Worm (Caenorhabditis elegans) whole organism, L3 larva: Measurements from ENCODE around the gene str-131.

Source experiments
- R02D3.7 ChIP-seq: fragments of 150-350 bp; optimal IDR thresholded peaks from 2 replicates; lab custom pipeline; 2014; ENCODE audit warnings: missing biosample characterization, missing genetic modification characterization
- aly-2 ChIP-seq: fragments of 150-350 bp; optimal IDR thresholded peaks from 2 replicates; lab custom pipeline; 2014; ENCODE audit warnings: missing biosample characterization, missing genetic modification characterization
- ama-1 ChIP-seq: fragments of 150-350 bp; optimal IDR thresholded peaks from 2 replicates; lab custom pipeline; 2018
- ceh-16 ChIP-seq: sonication (generic microtip); optimal IDR thresholded peaks from 2 replicates; lab custom pipeline; 2017; ENCODE audit warnings: missing biosample characterization, missing genetic modification characterization
- ceh-28 ChIP-seq: fragments of 150-350 bp; optimal IDR thresholded peaks from 2 replicates; lab custom pipeline; 2014; ENCODE audit warnings: missing biosample characterization, missing genetic modification reagents, missing genetic modification characterization
- ceh-82 ChIP-seq: fragments of 150-350 bp; optimal IDR thresholded peaks from 2 replicates; lab custom pipeline; 2014; ENCODE audit warnings: missing biosample characterization, missing genetic modification characterization
- ceh-9 ChIP-seq: sonication (generic microtip); optimal IDR thresholded peaks from 2 replicates; lab custom pipeline; 2018; ENCODE audit warnings: missing biosample characterization, missing genetic modification characterization
- daf-12 ChIP-seq: fragments of 150-350 bp; optimal IDR thresholded peaks from 2 replicates; lab custom pipeline; 2014; ENCODE audit warnings: missing biosample characterization, missing genetic modification reagents, missing genetic modification characterization
- egl-27 ChIP-seq: sonication (generic microtip); optimal IDR thresholded peaks from 4 replicates; lab custom pipeline; 2017; ENCODE audit warnings: missing biosample characterization, missing genetic modification reagents, missing genetic modification characterization
- elt-2 ChIP-seq: sonication (generic microtip); optimal IDR thresholded peaks from 2 replicates; lab custom pipeline; 2016; ENCODE audit warnings: missing genetic modification reagents, mild to moderate bottlenecking, missing genetic modification characterization, missing compliant biosample characterization
- elt-3 ChIP-seq, 3 experiments: fragments of 150-350 bp in 1 of 3; sonication (generic microtip) in 2 of 3; optimal IDR thresholded peaks; 2 replicates in 2 of 3; 4 replicates in 1 of 3; lab custom pipeline; 2014 to 2017; ENCODE audit warnings: missing biosample characterization in 3 of 3, missing genetic modification characterization in 3 of 3
- fkh-10 ChIP-seq: sonication (generic microtip); optimal IDR thresholded peaks from 2 replicates; lab custom pipeline; 2017; ENCODE audit warnings: missing biosample characterization, missing genetic modification reagents, missing genetic modification characterization
- fkh-2 ChIP-seq: fragments of 150-350 bp; optimal IDR thresholded peaks from 2 replicates; lab custom pipeline; 2014; ENCODE audit warnings: missing biosample characterization, missing genetic modification reagents, missing genetic modification characterization
- fos-1 ChIP-seq: fragments of 150-350 bp; optimal IDR thresholded peaks from 2 replicates; lab custom pipeline; 2014; ENCODE audit warnings: missing biosample characterization, missing genetic modification characterization
- hmg-11 ChIP-seq: sonication (generic microtip); optimal IDR thresholded peaks from 2 replicates; lab custom pipeline; 2016; ENCODE audit warnings: missing genetic modification characterization, missing compliant biosample characterization
- jun-1 ChIP-seq: fragments of 150-350 bp; optimal IDR thresholded peaks from 2 replicates; lab custom pipeline; 2014; ENCODE audit warnings: missing biosample characterization, missing genetic modification reagents, missing genetic modification characterization
- lin-39 ChIP-seq: fragments of 150-350 bp; optimal IDR thresholded peaks from 2 replicates; lab custom pipeline; 2018; ENCODE audit warnings: missing biosample characterization, missing genetic modification reagents, missing genetic modification characterization
- mdl-1 ChIP-seq: fragments of 150-350 bp; optimal IDR thresholded peaks from 2 replicates; lab custom pipeline; 2014; ENCODE audit warnings: missing biosample characterization, missing genetic modification characterization
- nhr-11 ChIP-seq: fragments of 150-350 bp; optimal IDR thresholded peaks from 2 replicates; lab custom pipeline; 2014; ENCODE audit warnings: missing biosample characterization, missing genetic modification characterization
- nhr-12 ChIP-seq: fragments of 150-350 bp; optimal IDR thresholded peaks from 2 replicates; lab custom pipeline; 2014; ENCODE audit warnings: missing biosample characterization, missing genetic modification characterization
- nhr-23 ChIP-seq: fragments of 150-350 bp; optimal IDR thresholded peaks from 2 replicates; lab custom pipeline; 2014; ENCODE audit warnings: missing biosample characterization, missing genetic modification reagents, missing genetic modification characterization
- nhr-28 ChIP-seq: fragments of 150-350 bp; optimal IDR thresholded peaks from 2 replicates; lab custom pipeline; 2014; ENCODE audit warnings: missing biosample characterization, missing genetic modification characterization
- nhr-43 ChIP-seq: sonication (generic microtip); optimal IDR thresholded peaks from 2 replicates; lab custom pipeline; 2016; ENCODE audit warnings: mild to moderate bottlenecking, missing genetic modification characterization, missing compliant biosample characterization; ENCODE audit not compliant: poor library complexity, severe bottlenecking
- nhr-67 ChIP-seq: fragments of 150-350 bp; optimal IDR thresholded peaks from 2 replicates; lab custom pipeline; 2014; ENCODE audit warnings: missing biosample characterization, missing genetic modification characterization
- nhr-76 ChIP-seq: fragments of 150-350 bp; sonication (generic microtip); optimal IDR thresholded peaks from 5 replicates; lab custom pipeline; 2014; ENCODE audit warnings: missing biosample characterization, missing genetic modification characterization
- nhr-77 ChIP-seq: fragments of 150-350 bp; optimal IDR thresholded peaks from 2 replicates; lab custom pipeline; 2014; ENCODE audit warnings: missing biosample characterization, missing genetic modification characterization
- pha-4 ChIP-seq: fragments of 150-350 bp; optimal IDR thresholded peaks from 2 replicates; lab custom pipeline; 2014; ENCODE audit warnings: missing biosample characterization, missing genetic modification reagents, missing genetic modification characterization
- skn-1 ChIP-seq: fragments of 150-350 bp; optimal IDR thresholded peaks from 2 replicates; lab custom pipeline; 2014; ENCODE audit warnings: missing biosample characterization, missing genetic modification characterization
- snpc-4 ChIP-seq: fragments of 150-350 bp; optimal IDR thresholded peaks from 2 replicates; lab custom pipeline; 2014; ENCODE audit warnings: missing biosample characterization, missing genetic modification characterization
- tbx-2 ChIP-seq: sonication (generic microtip); optimal IDR thresholded peaks from 2 replicates; lab custom pipeline; 2016; ENCODE audit warnings: mild to moderate bottlenecking, missing genetic modification characterization, missing compliant biosample characterization
- unc-39 ChIP-seq: sonication (generic microtip); optimal IDR thresholded peaks from 4 replicates; lab custom pipeline; 2017; ENCODE audit warnings: missing biosample characterization, missing genetic modification characterization
- unc-62 ChIP-seq: fragments of 150-350 bp; sonication (generic microtip); optimal IDR thresholded peaks from 4 replicates; lab custom pipeline; 2014; ENCODE audit warnings: missing biosample characterization, missing genetic modification reagents, missing genetic modification characterization
- ztf-4 ChIP-seq: fragments of 150-350 bp; optimal IDR thresholded peaks from 2 replicates; lab custom pipeline; 2014; ENCODE audit warnings: missing biosample characterization, missing genetic modification characterization

str-131 gene

DNA sequence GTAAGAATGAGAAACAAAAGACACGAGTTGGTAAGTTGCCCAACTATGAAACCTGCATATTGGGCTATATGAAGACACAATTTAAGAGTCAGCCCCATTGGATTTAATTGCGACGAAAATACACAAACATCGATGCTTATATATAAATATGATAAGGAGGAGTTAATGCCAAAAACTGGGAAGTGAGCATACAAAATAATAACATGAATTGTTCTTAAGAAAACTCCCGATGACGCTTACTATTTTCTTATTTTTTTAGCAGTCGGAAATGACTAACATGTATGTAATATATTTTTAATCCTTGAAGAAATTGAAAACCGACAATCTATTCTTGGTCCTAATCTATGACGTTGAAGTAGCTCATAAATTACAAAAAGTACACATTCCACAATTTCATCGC lies 9.4 kb downstream of the str-131 start, which contains the start of gene str-144:
Gene str-144 (minus strand): TSS at position 101 of the 400 bp plus-strand sequence.
- TF ChIP-seq nhr-28 (tag; lab: Kevin White, UChicago) (no peak), unc-62 (no peak), lin-39 (tag; lab: Kevin White, UChicago) (no peak), ama-1 (lab: Kevin White, UChicago) (no peak), skn-1 (tag; lab: Kevin White, UChicago) (no peak), daf-12 (tag; lab: Kevin White, UChicago) (no peak), ceh-16 (tag; lab: Kevin White, UChicago) (no peak), unc-39 (tag; lab: Kevin White, UChicago) (no peak), ceh-9 (no peak), fos-1 (tag; lab: Kevin White, UChicago) (no peak)

DNA sequence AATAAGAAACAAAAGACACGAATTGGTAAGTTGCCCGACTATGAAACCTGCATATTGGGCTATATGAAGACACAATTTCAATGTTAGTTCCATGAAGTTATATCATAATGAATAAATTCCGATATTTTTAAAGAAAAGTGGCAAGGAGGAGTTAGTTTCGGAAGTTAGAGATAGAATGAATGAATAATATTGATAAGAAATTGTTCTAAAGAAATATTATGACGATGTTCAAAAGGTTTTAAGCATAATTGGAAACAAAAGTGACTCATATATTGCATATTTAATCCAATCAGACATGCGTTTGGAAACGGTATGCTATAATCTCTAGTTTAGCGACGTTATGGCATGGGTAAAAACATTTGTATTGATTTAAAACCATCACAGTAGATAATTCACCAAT lies 11.8 kb downstream of the str-131 start, which contains the start of gene str-143:
Gene str-143 (minus strand): TSS at position 101 of the 400 bp plus-strand sequence.
- TF ChIP-seq skn-1 (tag; lab: Kevin White, UChicago) (no peak), snpc-4 (no peak), elt-3 (tag; optimal IDR thresholded peaks at IDR 0.05; lab: Kevin White, UChicago) (no peak), elt-2 (tag; lab: Kevin White, UChicago) (no peak), fos-1 (tag; lab: Kevin White, UChicago) (no peak), nhr-28 (tag; lab: Kevin White, UChicago) (no peak), nhr-67 (tag; lab: Kevin White, UChicago) (no peak), jun-1 (tag; lab: Kevin White, UChicago) (no peak), aly-2 (tag; lab: Kevin White, UChicago) (no peak)

- TF ChIP-seq nhr-77 (tag; lab: Kevin White, UChicago): no peak
- no peak for TF ChIP-seq nhr-76 (tag; lab: Kevin White, UChicago)
- no peak for TF ChIP-seq nhr-28 (tag; lab: Kevin White, UChicago)
- no peak for TF ChIP-seq tbx-2 (tag; lab: Kevin White, UChicago)
- TF ChIP-seq nhr-11 (tag; lab: Kevin White, UChicago): no peak
- no peak for TF ChIP-seq unc-62
- TF ChIP-seq ztf-4 (tag; lab: Kevin White, UChicago): no peak
- no peak for TF ChIP-seq nhr-23 (tag; lab: Kevin White, UChicago)
- TF ChIP-seq elt-3 (tag; optimal IDR thresholded peaks at IDR 0.05; lab: Kevin White, UChicago): no peak
- no peak for TF ChIP-seq lin-39 (tag; lab: Kevin White, UChicago)
- TF ChIP-seq ceh-28: no peak
- TF ChIP-seq fkh-10 (GFP tag; lab: Kevin White, UChicago): no peak
- no peak for TF ChIP-seq jun-1 (tag; lab: Kevin White, UChicago)
- no peak for TF ChIP-seq hmg-11 (tag; lab: Kevin White, UChicago)
- TF ChIP-seq nhr-43 (tag; lab: Kevin White, UChicago): no peak
- no peak for TF ChIP-seq mdl-1 (tag; lab: Kevin White, UChicago)
- TF ChIP-seq aly-2 (tag; lab: Kevin White, UChicago): no peak
- no peak for TF ChIP-seq nhr-12 (tag; lab: Kevin White, UChicago)
- no peak for TF ChIP-seq pha-4 (tag; lab: Kevin White, UChicago)
Observed at ce11 chrV:8067800-8068199, 13.7 kb downstream of the str-131 start, which contains the start of gene str-140. Gene str-140 (minus strand): TSS chrV:8067900.

- TF ChIP-seq R02D3.7 (tag; lab: Kevin White, UChicago) (no peak), daf-12 (tag; lab: Kevin White, UChicago) (no peak), fkh-2 (tag; lab: Kevin White, UChicago) (no peak), nhr-43 (tag; lab: Kevin White, UChicago) (no peak), nhr-12 (tag; lab: Kevin White, UChicago) (no peak)
Observed at ce11 chrV:8062074-8062473, 19.4 kb downstream of the str-131 start, which contains the start of gene str-139. Gene str-139 (minus strand): TSS chrV:8062174.

DNA sequence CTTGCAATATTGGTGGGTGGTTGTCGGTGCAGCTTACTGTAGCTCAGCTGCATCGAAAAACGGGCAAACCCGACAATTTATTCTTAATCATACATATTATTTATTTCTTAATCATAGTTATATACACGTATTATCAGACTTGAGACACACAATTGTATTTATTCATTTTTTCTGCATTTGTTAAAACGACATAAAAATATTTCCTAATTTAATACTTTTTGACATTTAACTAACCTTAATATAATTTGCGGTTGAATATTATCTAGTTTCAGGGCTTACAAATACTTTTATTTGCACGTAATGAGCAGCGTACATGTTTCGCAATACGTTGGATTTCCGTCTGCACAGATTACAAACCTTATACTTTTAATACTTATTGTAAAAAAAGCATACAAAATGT lies 23.1 kb downstream of the str-131 start, which contains the start of gene str-138:
Gene str-138 (plus strand): TSS at position 301 of the 400 bp plus-strand sequence.
- TF ChIP-seq ama-1 (lab: Kevin White, UChicago): no peak
- TF ChIP-seq tbx-2 (tag; lab: Kevin White, UChicago): no peak
- TF ChIP-seq ceh-16 (tag; lab: Kevin White, UChicago): no peak
- TF ChIP-seq pha-4 (tag; lab: Kevin White, UChicago): no peak
- no peak for TF ChIP-seq egl-27 (tag; lab: Kevin White, UChicago)
- no peak for TF ChIP-seq fkh-10 (GFP tag; lab: Kevin White, UChicago)
- TF ChIP-seq ceh-82 (tag; lab: Kevin White, UChicago): no peak
- TF ChIP-seq unc-62: no peak
- no peak for TF ChIP-seq lin-39 (tag; lab: Kevin White, UChicago)
- no peak for TF ChIP-seq fos-1 (tag; lab: Kevin White, UChicago)
- TF ChIP-seq skn-1 (tag; lab: Kevin White, UChicago): no peak
